Fruit fly (Drosophila melanogaster) whole organism, adult: ENCODE data around the gene CG16779.
A peak's percentile ranks its signal among the peaks of the same experiment; 100 is the strongest.

Experiments
- CG12768 ChIP-seq: fragments of 200-800 bp; sonication (Bioruptor generic); optimal IDR thresholded peaks from 2 replicates; lab custom pipeline; 2017; ENCODE audit warnings: missing biosample characterization, missing genetic modification characterization, mild to moderate bottlenecking, moderate library complexity, missing genetic modification reagents
- CG33017 ChIP-seq: fragments of 200-800 bp; sonication (Bioruptor generic); optimal IDR thresholded peaks from 2 replicates; lab custom pipeline; 2018; ENCODE audit warnings: missing biosample characterization, mild to moderate bottlenecking, missing genetic modification characterization, moderate library complexity
- CG7045 ChIP-seq: fragments of 200-800 bp; sonication (Bioruptor generic); optimal IDR thresholded peaks from 2 replicates; lab custom pipeline; 2017; ENCODE audit warnings: missing biosample characterization, mild to moderate bottlenecking, missing genetic modification characterization
- Clk ChIP-seq: fragments of 200-800 bp; sonication (Bioruptor generic); optimal IDR thresholded peaks from 2 replicates; lab custom pipeline; 2017; ENCODE audit warnings: missing biosample characterization, missing genetic modification characterization
- Hr96 ChIP-seq: fragments of 200-800 bp; sonication (Bioruptor generic); optimal IDR thresholded peaks from 2 replicates; lab custom pipeline; 2016; ENCODE audit warnings: missing biosample characterization, missing genetic modification characterization
- Mnt ChIP-seq: fragments of 200-800 bp; sonication (Bioruptor generic); optimal IDR thresholded peaks from 2 replicates; lab custom pipeline; 2016; ENCODE audit warnings: missing biosample characterization, mild to moderate bottlenecking, missing genetic modification characterization
- bab1 ChIP-seq: fragments of 200-800 bp; sonication (Bioruptor generic); optimal IDR thresholded peaks from 3 replicates; lab custom pipeline; 2019; ENCODE audit warnings: missing biosample characterization, mild to moderate bottlenecking, missing genetic modification characterization, moderate library complexity
- cnc ChIP-seq, 2 experiments: fragments of >200 bp; optimal IDR thresholded peaks; 2 replicates each; lab custom pipeline; 2017
- kay ChIP-seq: fragments of 200-800 bp; sonication (Bioruptor generic); peaks from one replicate; lab custom pipeline; 2016; ENCODE audit warnings: missing biosample characterization, missing genetic modification characterization, borderline replicate concordance
- ovo ChIP-seq: fragments of 200-800 bp; sonication (Bioruptor generic); optimal IDR thresholded peaks from 2 replicates; lab custom pipeline; 2016; ENCODE audit warnings: missing biosample characterization, missing genetic modification characterization
- pad ChIP-seq: fragments of 200-800 bp; sonication (Bioruptor generic); optimal IDR thresholded peaks from 3 replicates; lab custom pipeline; 2017; ENCODE audit warnings: missing biosample characterization, missing genetic modification characterization, mild to moderate bottlenecking, moderate library complexity, missing genetic modification reagents
- tj ChIP-seq: fragments of 200-800 bp; sonication (Bioruptor generic); optimal IDR thresholded peaks from 3 replicates; lab custom pipeline; 2017; ENCODE audit warnings: missing biosample characterization, mild to moderate bottlenecking, missing genetic modification characterization, moderate library complexity
- toe ChIP-seq: fragments of 200-800 bp; sonication (Bioruptor generic); optimal IDR thresholded peaks from 2 replicates; lab custom pipeline; 2016; ENCODE audit warnings: missing biosample characterization, missing genetic modification characterization

dm6 chr3R:9532437-9533180 lies 39.1 kb upstream of the CG16779 start, which contains the start of gene by:
- TF ChIP-seq Hr96 (GFP tag; lab: Kevin White, UChicago) (no peak), kay (GFP tag; lab: Kevin White, UChicago) (peak; percentile 56), ovo (GFP tag; lab: Kevin White, UChicago) (peak; percentile 64), CG12768 (peak; percentile 39), toe (GFP tag; lab: Kevin White, UChicago) (no peak), CG7045 (GFP tag; lab: Kevin White, UChicago) (no peak), tj (GFP tag; lab: Kevin White, UChicago) (no peak), cnc (optimal IDR thresholded peaks at IDR 0.05; lab: Kevin White, UChicago) (no peak), Clk (GFP tag; lab: Kevin White, UChicago) (no peak), Mnt (GFP tag; lab: Kevin White, UChicago) (no peak), pad (GFP tag; lab: Kevin White, UChicago) (no peak), CG33017 (no peak), bab1 (GFP tag; lab: Kevin White, UChicago) (no peak)
